Worm (Caenorhabditis elegans): ENCODE results near the gene szy-2.

Gene szy-2

ce11 chrIII:5371226-5371926, at the start of gene szy-2:
Gene szy-2, minus strand, starts transcription at chrIII:5371276.
- TF ChIP-seq zip-5 (tag; optimal IDR thresholded peaks at IDR 0.05) (no peak), ceh-48 (tag; optimal IDR thresholded peaks at IDR 0.05) (no peak), hlh-15 (tag; optimal IDR thresholded peaks at IDR 0.05) (no peak), che-1 (tag; optimal IDR thresholded peaks at IDR 0.05) (no peak), fax-1 (tag; optimal IDR thresholded peaks at IDR 0.05) (no peak), sox-2 (GFP tag; IDR thresholded peaks at IDR 0.05) (no peak), ref-2 (tag; optimal IDR thresholded peaks at IDR 0.05) (no peak)

ce11 chrIII:5420276-5420675, 49.2 kb upstream of the szy-2 start:
- no peak for TF ChIP-seq T23F11.4 (GFP tag; optimal IDR thresholded peaks at IDR 0.05)
- TF ChIP-seq hlh-8 (tag; optimal IDR thresholded peaks at IDR 0.05): no peak
- no peak for TF ChIP-seq che-1 (tag; optimal IDR thresholded peaks at IDR 0.05)
- no peak for TF ChIP-seq K09A11.1 (tag; optimal IDR thresholded peaks at IDR 0.05; ENCODE audit: insufficient read depth)
- TF ChIP-seq unc-55 (GFP tag; optimal IDR thresholded peaks at IDR 0.05): no peak
- TF ChIP-seq syd-9 (tag; optimal IDR thresholded peaks at IDR 0.05): no peak
- no peak for TF ChIP-seq fax-1 (tag; optimal IDR thresholded peaks at IDR 0.05)
- TF ChIP-seq pag-3 (tag; optimal IDR thresholded peaks at IDR 0.05; ENCODE audit: borderline replicate concordance): no peak
- TF ChIP-seq dve-1 (tag; optimal IDR thresholded peaks at IDR 0.05): no peak
- no peak for TF ChIP-seq dmd-4 (tag; optimal IDR thresholded peaks at IDR 0.05; ENCODE audit: borderline replicate concordance)
- TF ChIP-seq pros-1 (tag; optimal IDR thresholded peaks at IDR 0.05): no peak
- TF ChIP-seq lin-11 (tag; optimal IDR thresholded peaks at IDR 0.05): no peak
- no peak for TF ChIP-seq hlh-15 (tag; optimal IDR thresholded peaks at IDR 0.05)
- TF ChIP-seq ceh-48 (tag; optimal IDR thresholded peaks at IDR 0.05): no peak
- TF ChIP-seq gmeb-2 (tag; optimal IDR thresholded peaks at IDR 0.05): no peak
- no peak for TF ChIP-seq ttx-3 (tag; optimal IDR thresholded peaks at IDR 0.05)
- TF ChIP-seq ama-1 (optimal IDR thresholded peaks at IDR 0.05): no peak
- TF ChIP-seq ceh-45 (GFP tag; IDR thresholded peaks at IDR 0.05): no peak
- no peak for TF ChIP-seq zip-5 (tag; optimal IDR thresholded peaks at IDR 0.05)
- TF ChIP-seq ztf-16 (tag; optimal IDR thresholded peaks at IDR 0.05): no peak

ce11 chrIII:5419527-5419926, 48.5 kb upstream of the szy-2 start:
- TF ChIP-seq hlh-15 (tag; optimal IDR thresholded peaks at IDR 0.05) (no peak), ets-4 (tag; optimal IDR thresholded peaks at IDR 0.05) (no peak), odd-2 (tag; optimal IDR thresholded peaks at IDR 0.05) (no peak), sox-2 (GFP tag; IDR thresholded peaks at IDR 0.05) (no peak), pha-2 (tag; optimal IDR thresholded peaks at IDR 0.05) (no peak), che-1 (tag; optimal IDR thresholded peaks at IDR 0.05) (no peak), pha-4 (tag; optimal IDR thresholded peaks at IDR 0.05) (no peak), npax-4 (tag; optimal IDR thresholded peaks at IDR 0.05) (no peak), nfya-1 (tag; optimal IDR thresholded peaks at IDR 0.05) (no peak), unc-55 (GFP tag; optimal IDR thresholded peaks at IDR 0.05) (no peak), elt-4 (tag; optimal IDR thresholded peaks at IDR 0.05) (no peak), C38D4.7 (GFP tag; optimal IDR thresholded peaks at IDR 0.05) (no peak), nhr-232 (tag; optimal IDR thresholded peaks at IDR 0.05) (no peak)

ce11 chrIII:5417921-5418320, 46.8 kb upstream of the szy-2 start:
- TF ChIP-seq dve-1 (tag; optimal IDR thresholded peaks at IDR 0.05): no peak
- no peak for TF ChIP-seq unc-55 (GFP tag; optimal IDR thresholded peaks at IDR 0.05)
- TF ChIP-seq syd-9 (tag; optimal IDR thresholded peaks at IDR 0.05): no peak
- no peak for TF ChIP-seq ceh-19 (GFP tag; optimal IDR thresholded peaks at IDR 0.05)
- no peak for TF ChIP-seq ceh-22 (tag; optimal IDR thresholded peaks at IDR 0.05)
- no peak for TF ChIP-seq hlh-15 (tag; optimal IDR thresholded peaks at IDR 0.05)
- no peak for TF ChIP-seq elt-4 (tag; optimal IDR thresholded peaks at IDR 0.05)
- TF ChIP-seq K09A11.1 (tag; optimal IDR thresholded peaks at IDR 0.05; ENCODE audit: insufficient read depth): no peak
- TF ChIP-seq T23F11.4 (GFP tag; optimal IDR thresholded peaks at IDR 0.05): no peak
- TF ChIP-seq hlh-30 (tag; optimal IDR thresholded peaks at IDR 0.05; ENCODE audit: insufficient read depth): no peak
- TF ChIP-seq unc-42 (tag; optimal IDR thresholded peaks at IDR 0.05): no peak
- no peak for TF ChIP-seq lin-11 (tag; optimal IDR thresholded peaks at IDR 0.05)
- TF ChIP-seq ceh-18 (tag; optimal IDR thresholded peaks at IDR 0.05): no peak
- TF ChIP-seq zip-5 (tag; optimal IDR thresholded peaks at IDR 0.05): no peak
- TF ChIP-seq pqm-1 (tag; optimal IDR thresholded peaks at IDR 0.05): no peak
- TF ChIP-seq ceh-31 (tag; optimal IDR thresholded peaks at IDR 0.05): no peak
- no peak for TF ChIP-seq ama-1 (optimal IDR thresholded peaks at IDR 0.05)
- TF ChIP-seq odd-2 (tag; optimal IDR thresholded peaks at IDR 0.05): no peak

Measured in whole organism, late embryonic.